Fruit fly (Drosophila melanogaster): ENCODE measurements around the gene Gr97a.

Gene Gr97a

DNA sequence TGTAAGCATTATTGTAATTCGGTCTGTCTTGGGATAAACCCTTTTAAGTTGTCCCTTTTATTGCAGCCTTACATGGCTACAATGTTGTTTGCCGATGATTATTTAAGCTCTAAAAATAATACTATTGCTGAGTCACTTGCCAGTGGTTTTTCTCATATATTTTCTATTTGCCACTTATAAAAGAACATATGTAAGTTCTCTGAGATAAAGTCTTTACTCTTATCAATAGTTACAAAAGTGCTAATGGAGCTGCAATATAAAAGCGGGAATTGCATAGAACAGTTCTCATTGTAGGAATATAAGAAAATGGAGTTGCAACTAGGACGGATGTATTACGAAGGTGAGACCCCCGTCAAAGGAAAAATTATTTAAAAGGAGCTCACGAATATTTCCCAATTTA lies 33.2 kb upstream of the Gr97a start, which contains the start of gene CG31077:
Gene CG31077, plus strand, starts transcription at position 301 of the 400 bp plus-strand sequence.
- TF ChIP-seq jim (GFP tag; optimal IDR thresholded peaks at IDR 0.05) (no peak), Myc (optimal IDR thresholded peaks at IDR 0.05) (no peak), sv (GFP tag; optimal IDR thresholded peaks at IDR 0.05) (no peak), Mio (GFP tag; optimal IDR thresholded peaks at IDR 0.05) (no peak), dmrt93B (GFP tag; optimal IDR thresholded peaks at IDR 0.05) (no peak), CrebA (GFP tag; optimal IDR thresholded peaks at IDR 0.05; ENCODE audit: borderline replicate concordance) (no peak), pan (optimal IDR thresholded peaks at IDR 0.05) (no peak), lola (GFP tag; optimal IDR thresholded peaks at IDR 0.05) (no peak), Jra (GFP tag; optimal IDR thresholded peaks at IDR 0.05) (no peak), Abd-B (GFP tag; optimal IDR thresholded peaks at IDR 0.05) (no peak), Sp1 (GFP tag; optimal IDR thresholded peaks at IDR 0.05) (no peak), HLH106 (tag; optimal IDR thresholded peaks at IDR 0.05) (no peak), foxo (GFP tag; optimal IDR thresholded peaks at IDR 0.05) (no peak)

DNA sequence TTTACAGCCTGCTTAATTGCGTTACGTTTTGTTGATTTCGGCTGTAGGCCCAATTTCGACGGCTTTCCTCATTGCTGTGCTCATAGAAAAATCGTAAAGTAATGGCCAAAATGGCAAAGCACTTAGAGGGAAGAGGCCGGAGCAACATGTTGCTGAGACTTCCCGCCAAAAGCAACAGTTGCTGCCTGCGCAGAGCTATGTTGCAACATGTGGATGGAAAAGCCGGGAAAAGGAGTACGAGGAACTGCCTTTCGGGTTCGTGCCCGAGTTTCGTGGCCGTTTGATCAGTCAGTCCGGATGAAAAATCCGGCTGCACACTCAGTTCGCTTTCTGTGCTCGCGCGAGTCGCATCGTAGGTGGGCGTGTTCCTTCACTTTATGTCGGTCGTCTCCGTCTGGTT lies 30.4 kb upstream of the Gr97a start, which contains the start of gene RYa-R:
Gene RYa-R, plus strand, starts transcription at position 339 of the 400 bp plus-strand sequence.
- no peak for TF ChIP-seq dl (GFP tag; optimal IDR thresholded peaks at IDR 0.05; ENCODE audit: insufficient read depth in 1 of 2, partially characterized antibody in 2 of 2)
- no peak for TF ChIP-seq usp (GFP tag; optimal IDR thresholded peaks at IDR 0.05)
- no peak for TF ChIP-seq GATAd (GFP tag; optimal IDR thresholded peaks at IDR 0.05)

dm6 chr3R:26994532-26994931 lies 28.2 kb upstream of the Gr97a start, which contains the start of gene TwdlC:
TSS of gene TwdlC (plus strand) at chr3R:26994832.
- no peak for TF ChIP-seq rgr (GFP tag; optimal IDR thresholded peaks at IDR 0.05)
- TF ChIP-seq br (GFP tag; optimal IDR thresholded peaks at IDR 0.05) = no peak
- no peak for TF ChIP-seq dsf (GFP tag; optimal IDR thresholded peaks at IDR 0.05; ENCODE audit: borderline replicate concordance)
- TF ChIP-seq dl (GFP tag; optimal IDR thresholded peaks at IDR 0.05; ENCODE audit: insufficient read depth in 1 of 2, partially characterized antibody in 2 of 2) = no peak
- no peak for TF ChIP-seq Dfd (GFP tag; optimal IDR thresholded peaks at IDR 0.05)
- TF ChIP-seq Jra (GFP tag; optimal IDR thresholded peaks at IDR 0.05) = no peak

dm6 chr3R:26989802-26990509 lies 23.7 kb upstream of the Gr97a start, which contains the start of gene CG31076:
TSS of gene CG31076 (minus strand) at chr3R:26989852.
- TF ChIP-seq Vsx2 (GFP tag; optimal IDR thresholded peaks at IDR 0.05; ENCODE audit: partially characterized antibody) (no peak), dmrt93B (GFP tag; optimal IDR thresholded peaks at IDR 0.05) (peak; percentile 33), lola (GFP tag; optimal IDR thresholded peaks at IDR 0.05) (no peak), Dif (GFP tag; optimal IDR thresholded peaks at IDR 0.05; ENCODE audit: partially characterized antibody) (no peak), woc (GFP tag; optimal IDR thresholded peaks at IDR 0.05) (peak; percentile 82), Hr83 (GFP tag; optimal IDR thresholded peaks at IDR 0.05; ENCODE audit: poor library complexity, severe bottlenecking) (no peak), sv (GFP tag; optimal IDR thresholded peaks at IDR 0.05) (no peak), Dfd (GFP tag; optimal IDR thresholded peaks at IDR 0.05) (no peak), CrebA (GFP tag; optimal IDR thresholded peaks at IDR 0.05; ENCODE audit: borderline replicate concordance) (peak; percentile 54), Abd-B (GFP tag; optimal IDR thresholded peaks at IDR 0.05) (no peak), usp (GFP tag; optimal IDR thresholded peaks at IDR 0.05) (no peak), OdsH (GFP tag; optimal IDR thresholded peaks at IDR 0.05) (peak; percentile 76), Mio (GFP tag; optimal IDR thresholded peaks at IDR 0.05) (no peak), pan (optimal IDR thresholded peaks at IDR 0.05) (peak; percentile 64), sage (GFP tag; optimal IDR thresholded peaks at IDR 0.05) (peak; percentile 59), ey (GFP tag; optimal IDR thresholded peaks at IDR 0.05) (peak; percentile 68), tai (GFP tag; optimal IDR thresholded peaks at IDR 0.05) (peak; percentile 32), Jra (GFP tag; optimal IDR thresholded peaks at IDR 0.05) (peak; percentile 24), fru (GFP tag; optimal IDR thresholded peaks at IDR 0.05) (peak; percentile 85), Rel (GFP tag; optimal IDR thresholded peaks at IDR 0.05) (no peak), Rel (tag; optimal IDR thresholded peaks at IDR 0.05) (peak; percentile 35), dl (GFP tag; optimal IDR thresholded peaks at IDR 0.05; ENCODE audit: insufficient read depth in 1 of 2, partially characterized antibody in 2 of 2) (no peak), psq (GFP tag; optimal IDR thresholded peaks at IDR 0.05) (peak; percentile 33), h (GFP tag; optimal IDR thresholded peaks at IDR 0.05) (peak; percentile 89), Hr78 (GFP tag; optimal IDR thresholded peaks at IDR 0.05) (no peak), rgr (GFP tag; optimal IDR thresholded peaks at IDR 0.05) (peak; percentile 78), Sp1 (GFP tag; optimal IDR thresholded peaks at IDR 0.05) (peak; percentile 77), jim (GFP tag; optimal IDR thresholded peaks at IDR 0.05) (no peak), HLH106 (tag; optimal IDR thresholded peaks at IDR 0.05) (peak; percentile 82), br (GFP tag; optimal IDR thresholded peaks at IDR 0.05) (peak; percentile 56), Hnf4 (GFP tag; optimal IDR thresholded peaks at IDR 0.05) (peak; percentile 67), GATAd (GFP tag; optimal IDR thresholded peaks at IDR 0.05) (no peak), foxo (GFP tag; optimal IDR thresholded peaks at IDR 0.05) (peak in 1 of 2 experiments; percentile 83), N (GFP tag; optimal IDR thresholded peaks at IDR 0.05) (no peak), brk (GFP tag; optimal IDR thresholded peaks at IDR 0.05) (peak; percentile 55), dsf (GFP tag; optimal IDR thresholded peaks at IDR 0.05; ENCODE audit: borderline replicate concordance) (no peak), CG9705 (GFP tag; optimal IDR thresholded peaks at IDR 0.05) (peak; percentile 51), Myc (optimal IDR thresholded peaks at IDR 0.05) (no peak), CG32264 (GFP tag; optimal IDR thresholded peaks at IDR 0.05) (peak; percentile 40)
